Comparison of ENCODE assay signal across 2 worm cellular contexts in genomic region chrIV:7946899-7947499, ce11.
TF ChIP-seq lines count a peak whose summit lies in the region.

Gene F20D12.12, plus strand, starts transcription at chrIV:7947440.

TF ChIP-seq in whole organism, L1 larva, 84 proteins besides CTCF, POLR2A, EP300 and RAD21 (continued from another document):
- TF ChIP-seq unc-86 (tag; optimal IDR thresholded peaks at IDR 0.05; lab: Kevin White, UChicago) (peak; percentile 49), ztf-11 (tag; optimal IDR thresholded peaks at IDR 0.05; lab: Kevin White, UChicago) (peak in 1 of 2 experiments; percentile 48), unc-130 (tag; optimal IDR thresholded peaks at IDR 0.05; lab: Kevin White, UChicago) (peak; percentile 57), lin-35 (GFP tag; optimal IDR thresholded peaks at IDR 0.05; lab: Kevin White, UChicago) (peak; percentile 47 to 80), elt-3 (tag; optimal IDR thresholded peaks at IDR 0.05; lab: Kevin White, UChicago) (peak in 1 of 6 experiments; percentile 25), skn-1 (tag; optimal IDR thresholded peaks at IDR 0.05; lab: Kevin White, UChicago) (peak; percentile 45), nhr-71 (tag; optimal IDR thresholded peaks at IDR 0.05; lab: Kevin White, UChicago) (peak; percentile 84), grh-1 (GFP tag; IDR thresholded peaks at IDR 0.05; lab: Robert Waterston, UW) (peak; percentile 71), dsc-1 (tag; optimal IDR thresholded peaks at IDR 0.05; lab: Kevin White, UChicago) (peak; percentile 35), fkh-8 (tag; optimal IDR thresholded peaks at IDR 0.05; lab: Kevin White, UChicago) (peak; percentile 75), nhr-20 (tag; optimal IDR thresholded peaks at IDR 0.05; lab: Kevin White, UChicago) (peak; percentile 75), lsy-2 (tag; optimal IDR thresholded peaks at IDR 0.05; lab: Kevin White, UChicago) (peak; percentile 88 to 98), nhr-77 (tag; optimal IDR thresholded peaks at IDR 0.05; lab: Kevin White, UChicago) (peak; percentile 39), mdl-1 (tag; optimal IDR thresholded peaks at IDR 0.05; lab: Kevin White, UChicago) (peak in 1 of 2 experiments; percentile 45), nhr-85 (tag; lab: Kevin White, UChicago) (peak; percentile 68), lin-15B (tag; optimal IDR thresholded peaks at IDR 0.05; lab: Kevin White, UChicago) (peak; percentile 46), unc-98 (GFP tag; IDR thresholded peaks at IDR 0.05; lab: Robert Waterston, UW) (peak; percentile 69; the same call in 1 of the 2 replicates), xbp-1 (tag; optimal IDR thresholded peaks at IDR 0.05; lab: Kevin White, UChicago) (peak; percentile 53), vab-15 (tag; optimal IDR thresholded peaks at IDR 0.05; lab: Kevin White, UChicago) (peak; percentile 32), efl-1 (optimal IDR thresholded peaks at IDR 0.05; lab: Kevin White, UChicago) (peak; percentile 69 to 78), efl-1 (GFP tag; optimal IDR thresholded peaks at IDR 0.05 in 1 of 2; lab: Kevin White, UChicago) (peak; percentile 62 to 96), blmp-1 (tag; optimal IDR thresholded peaks at IDR 0.05; lab: Kevin White, UChicago) (peak; percentile 52), ceh-88 (GFP tag; IDR thresholded peaks at IDR 0.05; lab: Robert Waterston, UW) (peak; percentile 87), mep-1 (tag; optimal IDR thresholded peaks at IDR 0.05; lab: Kevin White, UChicago) (peak; percentile 67), jun-1 (tag; optimal IDR thresholded peaks at IDR 0.05; lab: Kevin White, UChicago) (peak; percentile 39), nhr-47 (tag; optimal IDR thresholded peaks at IDR 0.05; lab: Kevin White, UChicago) (peak; percentile 73)

TF ChIP-seq in whole organism, young adult, 124 proteins besides CTCF, POLR2A, EP300 and RAD21 (continued from another document):
- TF ChIP-seq tlf-1 (GFP tag; optimal IDR thresholded peaks at IDR 0.05; lab: Kevin White, UChicago) (peak; percentile 69), F33H1.4 (GFP tag; IDR thresholded peaks at IDR 0.05; lab: Robert Waterston, UW) (peak; percentile 88), nhr-80 (tag; optimal IDR thresholded peaks at IDR 0.05; lab: Kevin White, UChicago) (peak; percentile 48), B0019.2 (GFP tag; conservative IDR thresholded peaks at IDR 0.05; lab: Robert Waterston, UW) (peak; percentile 96), unc-130 (GFP tag; optimal IDR thresholded peaks at IDR 0.05; lab: Kevin White, UChicago) (peak; percentile 55), tbp1 (GFP tag; optimal IDR thresholded peaks at IDR 0.05; lab: Kevin White, UChicago) (peak; percentile 59), lin-54 (GFP tag; optimal IDR thresholded peaks at IDR 0.05; lab: Kevin White, UChicago) (peak; percentile 78), xnd-1 (tag; optimal IDR thresholded peaks at IDR 0.05; lab: Kevin White, UChicago) (peak; percentile 69), C17E4.6 (GFP tag; IDR thresholded peaks at IDR 0.05; lab: Robert Waterston, UW) (peak; percentile 76), hmg-1.2 (GFP tag; IDR thresholded peaks at IDR 0.05; lab: Robert Waterston, UW) (peak; percentile 85), let-526 (GFP tag; IDR thresholded peaks at IDR 0.05; lab: Robert Waterston, UW) (peak; percentile 71; the same call in 1 of the 2 replicates), attf-5 (GFP tag; optimal IDR thresholded peaks at IDR 0.05; lab: Kevin White, UChicago) (peak; percentile 94), ceh-40 (GFP tag; IDR thresholded peaks at IDR 0.05; lab: Robert Waterston, UW) (0 out of 2 replicates have a peak, but pooled peaks have one; percentile 40), attf-6 (GFP tag; IDR thresholded peaks at IDR 0.05; lab: Robert Waterston, UW) (peak; percentile 75), B0336.3 (GFP tag; IDR thresholded peaks at IDR 0.05; lab: Robert Waterston, UW) (peak; percentile 60), lin-35 (GFP tag; optimal IDR thresholded peaks at IDR 0.05; lab: Kevin White, UChicago) (peak in 2 of 3 experiments; percentile 25 to 50), C06A6.2 (GFP tag; conservative IDR thresholded peaks at IDR 0.05; lab: Robert Waterston, UW) (peak; percentile 88), ztf-18 (tag; optimal IDR thresholded peaks at IDR 0.05; lab: Kevin White, UChicago) (peak; percentile 38), mcd-1 (GFP tag; IDR thresholded peaks at IDR 0.05; lab: Robert Waterston, UW) (peak; percentile 88)
